Fruit fly (Drosophila melanogaster): ENCODE results near the gene cocoon.

The cocoon gene

dm6 chr3L:15508233-15508632, 34.3 kb upstream of the cocoon start, which contains the start of gene CG7841 (continued):
- TF ChIP-seq CG14050 (GFP tag; IDR thresholded peaks at IDR 0.05) (peak; percentile 96), h (optimal IDR thresholded peaks at IDR 0.05) (no peak), bigmax (GFP tag; optimal IDR thresholded peaks at IDR 0.05) (peak; percentile 80), CG33557 (GFP tag; optimal IDR thresholded peaks at IDR 0.05) (peak; percentile 98), CTCF (GFP tag; optimal IDR thresholded peaks at IDR 0.05) (peak; percentile 71), gcm (GFP tag; optimal IDR thresholded peaks at IDR 0.05) (peak; percentile 99), Adf1 (GFP tag; IDR thresholded peaks at IDR 0.05) (peak; percentile 80), fru (optimal IDR thresholded peaks at IDR 0.05) (no peak), Nf-YA (GFP tag; IDR thresholded peaks at IDR 0.05) (peak; percentile 92), usp (GFP tag; optimal IDR thresholded peaks at IDR 0.05) (no peak), CG15601 (tag; optimal IDR thresholded peaks at IDR 0.05) (peak; percentile 97), vfl (GFP tag; optimal IDR thresholded peaks at IDR 0.05) (peak; percentile 96), grau (tag; optimal IDR thresholded peaks at IDR 0.05) (peak; percentile 98), CG17328 (GFP tag; IDR thresholded peaks at IDR 0.05) (peak; percentile 98), pho (GFP tag; optimal IDR thresholded peaks at IDR 0.05) (peak; percentile 96), tx (GFP tag; optimal IDR thresholded peaks at IDR 0.05) (peak; percentile 96), az2 (GFP tag; optimal IDR thresholded peaks at IDR 0.05) (peak; percentile 97), CG12104 (GFP tag; optimal IDR thresholded peaks at IDR 0.05) (peak; percentile 97), ap (GFP tag; IDR thresholded peaks at IDR 0.05) (peak; percentile 94; the same call in 1 of the 2 replicates), Nf-YC (tag; optimal IDR thresholded peaks at IDR 0.05) (peak; percentile 92), hbn (GFP tag; IDR thresholded peaks at IDR 0.05; ENCODE audit: partially characterized antibody) (no peak), C15 (GFP tag; IDR thresholded peaks at IDR 0.05) (peak; percentile 93), shn (GFP tag; optimal IDR thresholded peaks at IDR 0.05) (peak; percentile 96), nau (GFP tag; optimal IDR thresholded peaks at IDR 0.05) (peak; percentile 96), CG11093 (GFP tag; IDR thresholded peaks at IDR 0.05) (peak; percentile 79; the same call in 2 of the 3 replicates), CG13775 (GFP tag; optimal IDR thresholded peaks at IDR 0.05) (peak; percentile 98), jigr1 (GFP tag; IDR thresholded peaks at IDR 0.05) (no peak; the same call in 1 of the 3 replicates), HLH3B (GFP tag; IDR thresholded peaks at IDR 0.05) (peak; percentile 96; the same call in 1 of the 2 replicates), unpg (GFP tag; optimal IDR thresholded peaks at IDR 0.05) (peak; percentile 99), CG3847 (GFP tag; IDR thresholded peaks at IDR 0.05) (peak; percentile 94), Ada2b (GFP tag; IDR thresholded peaks at IDR 0.05) (peak; percentile 94), dpn (GFP tag; optimal IDR thresholded peaks at IDR 0.05) (peak; percentile 96 to 97), CG5245 (GFP tag; optimal IDR thresholded peaks at IDR 0.05) (peak; percentile 95), CG12071 (GFP tag; optimal IDR thresholded peaks at IDR 0.05) (peak; percentile 98), CG11398 (GFP tag; optimal IDR thresholded peaks at IDR 0.05) (peak; percentile 96), Eip74EF (GFP tag; optimal IDR thresholded peaks at IDR 0.05) (peak in 1 of 2 experiments; percentile 98), Elba2 (GFP tag; optimal IDR thresholded peaks at IDR 0.05) (peak; percentile 49), CG13424 (tag; optimal IDR thresholded peaks at IDR 0.05) (peak; percentile 99), en (GFP tag; optimal IDR thresholded peaks at IDR 0.05) (peak; percentile 97), jumu (GFP tag; optimal IDR thresholded peaks at IDR 0.05) (peak; percentile 96), run (tag; optimal IDR thresholded peaks at IDR 0.05) (peak; percentile 97), Sry-β (GFP tag; optimal IDR thresholded peaks at IDR 0.05) (peak; percentile 67), CG12769 (tag; optimal IDR thresholded peaks at IDR 0.05) (peak; percentile 98), CG32767 (GFP tag; IDR thresholded peaks at IDR 0.05) (peak; percentile 96), CG31388 (GFP tag; optimal IDR thresholded peaks at IDR 0.05) (peak; percentile 89), CG31224 (GFP tag; IDR thresholded peaks at IDR 0.05) (peak; percentile 89), CG12942 (GFP tag; optimal IDR thresholded peaks at IDR 0.05) (peak; percentile 94), Bdp1 (GFP tag; optimal IDR thresholded peaks at IDR 0.05) (peak; percentile 93), dysf (GFP tag; IDR thresholded peaks at IDR 0.05) (peak; percentile 96; the same call in 2 of the 3 replicates), CG1233 (GFP tag; optimal IDR thresholded peaks at IDR 0.05) (peak; percentile 98), Kr (GFP tag; optimal IDR thresholded peaks at IDR 0.05) (peak; percentile 85), lbe (GFP tag; optimal IDR thresholded peaks at IDR 0.05) (peak; percentile 98), Neu2 (GFP tag; optimal IDR thresholded peaks at IDR 0.05; ENCODE audit: borderline replicate concordance) (peak; percentile 91)
